Worm (Caenorhabditis elegans) whole organism, young adult: ENCODE measurements around the gene acc-3.

Experiments
- Y53F4B.3 ChIP-seq: fragments of 200-800 bp; sonication (Bioruptor generic); IDR thresholded peaks from 2 replicates; pipeline ENCODE4 v1.3.6; 2022; ENCODE audit warnings: missing genetic modification reagents, missing genetic modification characterization, missing compliant biosample characterization
- ceh-27 ChIP-seq: fragments of 200-800 bp; sonication (Bioruptor generic); optimal IDR thresholded peaks from 2 replicates; lab custom pipeline; 2018; ENCODE audit warnings: mild to moderate bottlenecking, missing genetic modification characterization, moderate library complexity, missing compliant biosample characterization
- snpc-4 ChIP-seq, 5 experiments: fragments of 150-350 bp in 1 of 5; sonication (generic microtip) in 4 of 5; optimal IDR thresholded peaks; 2 replicates each; lab custom pipeline; 2014 to 2018; ENCODE audit warnings: missing genetic modification characterization in 5 of 5, missing biosample characterization in 3 of 5, antibody characterized with exemption in 2 of 5, mild to moderate bottlenecking in 2 of 5, missing compliant biosample characterization in 2 of 5, missing genotype in 2 of 5, moderate library complexity in 2 of 5, missing genetic modification reagents in 1 of 5

- TF ChIP-seq ceh-27 (GFP tag; lab: Kevin White, UChicago) = no peak
- no peak for TF ChIP-seq Y53F4B.3 (GFP tag; lab: Robert Waterston, UW)
- TF ChIP-seq snpc-4 (GFP tag; optimal IDR thresholded peaks at IDR 0.05; lab: Kevin White, UChicago) = no peak
- TF ChIP-seq snpc-4 (tag; optimal IDR thresholded peaks at IDR 0.05; lab: Kevin White, UChicago) = no peak
Observed at ce11 chrX:4673165-4673756, 54.0 kb downstream of the acc-3 start, which contains the start of gene tmem-135.
